Worm (Caenorhabditis elegans): ENCODE results near the gene F32E10.5.
A peak's percentile ranks its signal among the peaks of the same experiment; 100 is the strongest.

DNA sequence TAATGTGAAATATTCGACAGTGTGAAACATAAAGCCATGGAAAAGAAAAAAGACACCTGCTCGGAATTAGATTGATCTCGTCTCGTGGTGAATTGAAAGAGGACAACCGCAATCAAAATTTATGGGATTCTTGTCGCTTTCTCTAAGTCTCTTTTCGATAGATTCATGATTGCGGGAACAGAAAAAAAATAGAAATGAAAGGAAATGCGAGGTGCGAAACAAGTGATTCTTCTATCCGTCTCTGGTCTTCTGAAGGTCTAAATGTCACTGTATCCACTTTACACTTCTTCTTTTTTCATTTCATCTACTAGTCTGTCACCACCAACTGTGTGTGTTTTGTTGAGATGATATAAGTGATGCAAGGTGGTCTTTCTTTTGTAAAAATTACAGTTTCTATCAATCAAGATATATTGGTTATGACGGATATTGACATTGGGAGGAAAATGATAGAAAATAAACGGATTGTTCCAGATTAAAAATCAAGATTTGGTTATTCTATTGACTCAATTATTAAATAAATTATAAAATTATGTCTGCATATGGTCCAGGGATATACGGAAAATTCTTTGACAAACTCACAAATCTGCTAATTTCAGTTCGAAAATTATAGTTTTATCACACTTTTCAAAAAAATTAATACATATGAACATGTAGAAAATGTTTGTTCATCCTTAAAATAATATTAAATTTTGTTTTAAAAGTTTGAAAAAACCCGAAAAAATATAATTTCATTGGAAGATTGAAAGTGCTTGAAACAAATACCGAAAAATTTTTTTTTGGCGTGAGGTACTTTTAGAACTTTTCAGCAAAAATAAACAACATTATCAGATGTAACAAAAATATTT is 47.7 kb downstream of the F32E10.5 start:
- peak in 1 of 2 experiments; percentile 34 for TF ChIP-seq mdl-1 (tag; optimal IDR thresholded peaks at IDR 0.05)
- TF ChIP-seq ZK337.2 (GFP tag; IDR thresholded peaks at IDR 0.05), result no peak
- no peak for TF ChIP-seq ceh-44 (GFP tag; IDR thresholded peaks at IDR 0.05)

All from whole organism, L4 larva.